Worm (Caenorhabditis elegans) whole organism, young adult: ENCODE measurements around the gene nhr-228.

Experiments
- B0261.1 ChIP-seq: sonication (generic microtip); optimal IDR thresholded peaks from 2 replicates; lab custom pipeline; 2016; ENCODE audit warnings: mild to moderate bottlenecking, missing genetic modification characterization, moderate library complexity, missing compliant biosample characterization
- B0336.3 ChIP-seq: fragments of 200-800 bp; sonication (Bioruptor generic); IDR thresholded peaks from 2 replicates; pipeline ENCODE4 v1.3.6; 2022; ENCODE audit warnings: missing genetic modification characterization, missing compliant biosample characterization
- C06A6.2 ChIP-seq: fragments of 200-800 bp; sonication (Bioruptor generic); conservative IDR thresholded peaks from 2 replicates; pipeline ENCODE4 v1.3.6; 2022; ENCODE audit warnings: missing genetic modification characterization, missing compliant biosample characterization
- C17E4.6 ChIP-seq: fragments of 200-800 bp; sonication (Bioruptor generic); IDR thresholded peaks from 2 replicates; pipeline ENCODE4 v1.3.6; 2022; ENCODE audit warnings: missing genetic modification reagents, missing genetic modification characterization, missing compliant biosample characterization
- F22D6.2 ChIP-seq: sonication (generic microtip); optimal IDR thresholded peaks from 2 replicates; lab custom pipeline; 2016; ENCODE audit warnings: mild to moderate bottlenecking, missing genetic modification characterization, missing compliant biosample characterization
- F23B12.7 ChIP-seq: sonication (generic microtip); optimal IDR thresholded peaks from 2 replicates; lab custom pipeline; 2017; ENCODE audit warnings: missing genetic modification characterization, mild to moderate bottlenecking, missing compliant biosample characterization, antibody characterized with exemption, moderate library complexity; ENCODE audit not compliant: insufficient read depth
- F49E8.2 ChIP-seq: sonication (generic microtip); optimal IDR thresholded peaks from 3 replicates; lab custom pipeline; 2017; ENCODE audit warnings: missing genetic modification characterization, mild to moderate bottlenecking, missing compliant biosample characterization, antibody characterized with exemption, moderate library complexity; ENCODE audit not compliant: insufficient read depth
- Y56A3A.18 ChIP-seq: fragments of 200-800 bp; sonication (Bioruptor generic); IDR thresholded peaks from 2 replicates; pipeline ENCODE4 v1.3.6; 2022; ENCODE audit warnings: missing genetic modification reagents, missing genetic modification characterization, missing compliant biosample characterization
- Y95B8A.8 ChIP-seq: fragments of 200-800 bp; sonication (Bioruptor generic); IDR thresholded peaks from 2 replicates; pipeline ENCODE4 v1.3.6; 2022; ENCODE audit warnings: missing genetic modification reagents, missing genetic modification characterization, missing compliant biosample characterization
- ama-1 ChIP-seq, 3 experiments: fragments of 150-350 bp in 1 of 3; sonication (generic microtip) in 2 of 3; optimal IDR thresholded peaks; 2 replicates each; lab custom pipeline; 2014 to 2018; ENCODE audit warnings: missing biosample characterization in 2 of 3, missing genetic modification characterization in 2 of 3, missing genetic modification reagents in 2 of 3
- attf-6 ChIP-seq: fragments of 200-800 bp; sonication (Bioruptor generic); IDR thresholded peaks from 2 replicates; pipeline ENCODE4 v1.3.6; 2022; ENCODE audit warnings: missing genetic modification reagents, missing genetic modification characterization, missing compliant biosample characterization
- ccch-3 ChIP-seq: fragments of 200-800 bp; sonication (Bioruptor generic); optimal IDR thresholded peaks from 2 replicates; lab custom pipeline; 2018; ENCODE audit warnings: mild to moderate bottlenecking, missing genetic modification characterization, missing compliant biosample characterization
- cebp-2 ChIP-seq: fragments of 200-800 bp; sonication (Bioruptor generic); IDR thresholded peaks from 2 replicates; pipeline ENCODE4 v1.3.6; 2022; ENCODE audit warnings: missing genetic modification characterization, missing compliant biosample characterization
- ceh-100 ChIP-seq: fragments of 200-800 bp; sonication (Bioruptor generic); IDR thresholded peaks from 2 replicates; pipeline ENCODE4 v1.3.6; 2022; ENCODE audit warnings: missing genetic modification reagents, missing genetic modification characterization, missing compliant biosample characterization
- ceh-27 ChIP-seq: fragments of 200-800 bp; sonication (Bioruptor generic); optimal IDR thresholded peaks from 2 replicates; lab custom pipeline; 2018; ENCODE audit warnings: mild to moderate bottlenecking, missing genetic modification characterization, moderate library complexity, missing compliant biosample characterization
- ceh-40 ChIP-seq: fragments of 200-800 bp; sonication (Bioruptor generic); IDR thresholded peaks from 2 replicates; pipeline ENCODE4 v1.3.6; 2022; ENCODE audit warnings: missing genetic modification characterization, missing compliant biosample characterization
- ceh-58 ChIP-seq: fragments of 200-800 bp; sonication (Bioruptor generic); IDR thresholded peaks from 2 replicates; pipeline ENCODE4 v1.3.6; 2022; ENCODE audit warnings: missing genetic modification characterization, missing compliant biosample characterization
- ceh-91 ChIP-seq: fragments of 200-800 bp; sonication (Bioruptor generic); IDR thresholded peaks from 2 replicates; pipeline ENCODE4 v1.3.6; 2022; ENCODE audit warnings: missing genetic modification reagents, missing genetic modification characterization, missing compliant biosample characterization
- chd-7 ChIP-seq: sonication (generic microtip); optimal IDR thresholded peaks from 2 replicates; lab custom pipeline; 2016; ENCODE audit warnings: mild to moderate bottlenecking, missing genetic modification characterization, moderate library complexity, missing compliant biosample characterization
- die-1 ChIP-seq: sonication (generic microtip); optimal IDR thresholded peaks from 2 replicates; lab custom pipeline; 2016; ENCODE audit warnings: missing genotype, mild to moderate bottlenecking, missing genetic modification characterization, missing compliant biosample characterization
- egl-18 ChIP-seq: fragments of 200-800 bp; sonication (Bioruptor generic); IDR thresholded peaks from 2 replicates; pipeline ENCODE4 v1.3.6; 2022; ENCODE audit warnings: missing genetic modification reagents, missing genetic modification characterization, missing compliant biosample characterization
- egl-44 ChIP-seq: fragments of 200-800 bp; sonication (Bioruptor generic); IDR thresholded peaks from 2 replicates; pipeline ENCODE4 v1.3.6; 2022; ENCODE audit warnings: missing genetic modification reagents, missing genetic modification characterization, missing compliant biosample characterization
- ekl-4 ChIP-seq: fragments of 200-800 bp; sonication (Bioruptor generic); IDR thresholded peaks from 2 replicates; pipeline ENCODE4 v1.3.6; 2022; ENCODE audit warnings: missing genetic modification reagents, missing genetic modification characterization, missing compliant biosample characterization
- gei-17 ChIP-seq: fragments of 200-800 bp; sonication (Bioruptor generic); optimal IDR thresholded peaks from 2 replicates; lab custom pipeline; 2018; ENCODE audit warnings: mild to moderate bottlenecking, missing genetic modification characterization, missing compliant biosample characterization
- hmg-20 ChIP-seq: fragments of 200-800 bp; sonication (Bioruptor generic); IDR thresholded peaks from 2 replicates; pipeline ENCODE4 v1.3.6; 2022; ENCODE audit warnings: missing genetic modification reagents, missing genetic modification characterization, missing compliant biosample characterization
- hsf-1 ChIP-seq: fragments of 200-800 bp; sonication (Bioruptor generic); IDR thresholded peaks from 2 replicates; pipeline ENCODE4 v1.3.6; 2022; ENCODE audit warnings: missing genetic modification reagents, missing genetic modification characterization, missing compliant biosample characterization
- let-526 ChIP-seq: fragments of 200-800 bp; sonication (Bioruptor generic); IDR thresholded peaks from 2 replicates; pipeline ENCODE4 v1.3.6; 2022; ENCODE audit warnings: missing genetic modification reagents, missing genetic modification characterization, missing compliant biosample characterization
- lsl-1 ChIP-seq: fragments of 200-800 bp; sonication (Bioruptor generic); optimal IDR thresholded peaks from 2 replicates; lab custom pipeline; 2018; ENCODE audit warnings: mild to moderate bottlenecking, missing genetic modification characterization, moderate library complexity, missing compliant biosample characterization
- nfya-2 ChIP-seq: fragments of 200-800 bp; sonication (Bioruptor generic); IDR thresholded peaks from 2 replicates; pipeline ENCODE4 v1.3.6; 2022; ENCODE audit warnings: missing genetic modification reagents, missing genetic modification characterization, missing compliant biosample characterization
- nhr-80 ChIP-seq: sonication (generic microtip); optimal IDR thresholded peaks from 2 replicates; lab custom pipeline; 2016; ENCODE audit warnings: missing genetic modification characterization, missing compliant biosample characterization
- sea-2 ChIP-seq: fragments of 200-800 bp; sonication (Bioruptor generic); IDR thresholded peaks from 2 replicates; pipeline ENCODE4 v1.3.6; 2022; ENCODE audit warnings: missing genetic modification characterization, missing compliant biosample characterization
- snpc-4 ChIP-seq, 5 experiments: fragments of 150-350 bp in 1 of 5; sonication (generic microtip) in 4 of 5; optimal IDR thresholded peaks; 2 replicates each; lab custom pipeline; 2014 to 2018; ENCODE audit warnings: missing genetic modification characterization in 5 of 5, missing biosample characterization in 3 of 5, antibody characterized with exemption in 2 of 5, mild to moderate bottlenecking in 2 of 5, missing compliant biosample characterization in 2 of 5, missing genotype in 2 of 5, moderate library complexity in 2 of 5, missing genetic modification reagents in 1 of 5
- tlf-1 ChIP-seq: fragments of 200-800 bp; sonication (Bioruptor generic); optimal IDR thresholded peaks from 2 replicates; lab custom pipeline; 2018; ENCODE audit warnings: mild to moderate bottlenecking, missing genetic modification characterization, missing compliant biosample characterization
- ztf-18 ChIP-seq: sonication (generic microtip); optimal IDR thresholded peaks from 2 replicates; lab custom pipeline; 2016; ENCODE audit warnings: missing genotype, mild to moderate bottlenecking, missing genetic modification characterization, missing compliant biosample characterization
- ztf-22 ChIP-seq: fragments of 200-800 bp; sonication (Bioruptor generic); optimal IDR thresholded peaks from 2 replicates; lab custom pipeline; 2018; ENCODE audit warnings: mild to moderate bottlenecking, missing genetic modification characterization, moderate library complexity, missing compliant biosample characterization
- ztf-25 ChIP-seq: fragments of 200-800 bp; sonication (Bioruptor generic); IDR thresholded peaks from 2 replicates; pipeline ENCODE4 v1.3.6; 2022; ENCODE audit warnings: missing genetic modification reagents, missing genetic modification characterization, missing compliant biosample characterization

nhr-228 gene

DNA sequence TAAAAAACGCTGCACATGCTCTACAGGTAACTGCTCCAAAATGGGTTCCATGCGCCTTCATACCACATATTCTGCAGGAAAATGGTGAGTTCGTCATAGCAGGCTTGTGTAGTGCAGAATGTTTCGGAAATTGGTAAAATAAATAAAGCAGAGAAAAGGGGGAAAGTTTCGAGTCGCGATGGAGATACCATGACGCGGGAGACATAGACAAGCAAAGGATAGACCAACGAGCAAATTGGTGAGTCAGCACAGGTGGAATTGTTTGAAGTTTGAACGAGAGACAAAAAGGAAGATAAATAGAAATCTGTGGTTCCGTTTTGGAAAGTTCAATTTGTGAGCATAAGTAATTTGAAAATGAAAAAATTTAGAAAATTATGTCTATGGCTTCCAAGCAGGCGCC lies 8.8 kb downstream of the nhr-228 start, which contains the start of gene nhr-225 (continued):
- no peak for TF ChIP-seq C17E4.6
- TF ChIP-seq cebp-2, result no peak
- no peak for TF ChIP-seq egl-44 (GFP tag; lab: Robert Waterston, UW)
- TF ChIP-seq gei-17 (GFP tag; lab: Kevin White, UChicago), result no peak

DNA sequence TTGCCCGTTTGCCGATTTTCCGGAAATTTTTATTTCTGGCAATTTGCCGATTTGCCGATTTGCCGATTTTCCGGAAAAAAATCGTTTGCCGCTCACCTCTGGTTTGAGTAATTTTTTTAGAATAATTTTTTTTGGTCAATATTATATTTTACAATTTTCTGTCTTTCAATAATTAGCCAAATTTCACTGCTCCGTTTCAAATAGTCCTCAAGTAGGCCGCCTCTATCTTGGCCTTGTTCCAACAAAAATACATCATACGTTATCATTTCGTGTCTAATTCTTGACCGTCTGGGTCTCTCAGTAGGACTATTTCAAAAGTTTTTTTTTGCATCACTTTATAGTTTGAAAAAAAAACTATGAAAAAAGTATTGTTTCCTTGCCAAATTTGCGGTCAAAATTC lies 10.7 kb downstream of the nhr-228 start, which contains the start of gene nhr-115:
Gene nhr-115 (plus strand): TSS at position 301 of the 400 bp plus-strand sequence.
- TF ChIP-seq tlf-1 (GFP tag; lab: Kevin White, UChicago), result no peak
- peak; percentile 29 for TF ChIP-seq nhr-80 (tag; lab: Kevin White, UChicago)

DNA sequence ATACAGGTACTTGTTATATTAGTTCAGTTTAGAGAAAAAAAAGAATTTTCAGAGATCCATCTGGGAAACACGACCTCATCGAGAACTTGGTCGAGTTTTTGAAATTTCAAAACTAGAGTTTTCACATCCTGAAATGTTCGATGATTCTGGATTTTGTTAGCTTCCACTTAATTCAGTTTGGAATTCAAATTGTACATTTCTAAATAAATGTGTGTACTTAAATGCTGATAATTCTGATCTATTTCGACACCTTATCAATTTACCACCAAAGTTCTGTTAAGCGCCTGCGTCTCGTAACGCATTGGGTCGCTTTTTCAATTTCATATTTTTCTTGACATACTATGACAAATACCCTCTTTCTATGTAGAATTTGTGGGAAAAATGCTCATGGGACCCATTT lies 13.0 kb downstream of the nhr-228 start, which contains the start of gene nhr-226:
Gene nhr-226 (plus strand): TSS at position 301 of the 400 bp plus-strand sequence.
- peak; percentile 43 for TF ChIP-seq nhr-80 (tag; lab: Kevin White, UChicago)
- no peak for TF ChIP-seq ceh-100
- TF ChIP-seq, all 124 proteins: peak for 1

DNA sequence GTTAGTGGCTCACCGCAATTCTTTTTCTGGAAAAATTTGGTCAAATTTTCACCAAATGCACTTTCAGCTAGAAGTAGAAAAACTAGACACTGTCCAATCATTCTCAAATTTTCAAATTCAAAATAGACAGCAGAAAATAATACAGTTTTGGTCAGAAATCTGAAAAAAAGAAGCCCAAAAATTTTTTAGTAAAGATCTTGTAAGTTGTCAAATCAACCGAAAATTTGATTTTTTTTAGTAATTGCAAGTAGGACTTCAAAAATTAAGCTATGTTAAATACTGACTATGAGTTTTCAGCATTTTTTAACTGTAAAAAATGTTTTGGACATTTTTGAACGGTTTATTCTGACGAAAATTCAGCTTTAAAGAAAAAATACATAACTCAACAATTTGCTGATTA lies 19.3 kb downstream of the nhr-228 start, which contains the start of gene Y19D10B.8:
Gene Y19D10B.8 (minus strand): TSS at position 101 of the 400 bp plus-strand sequence.
- TF ChIP-seq C06A6.2 (no peak), ceh-40 (GFP tag; lab: Robert Waterston, UW) (no peak), ccch-3 (GFP tag; lab: Kevin White, UChicago) (no peak), ama-1 (optimal IDR thresholded peaks at IDR 0.05; lab: Kevin White, UChicago) (no peak), ama-1 (GFP tag; optimal IDR thresholded peaks at IDR 0.05; lab: Kevin White, UChicago) (no peak), hsf-1 (no peak), F49E8.2 (tag; lab: Kevin White, UChicago) (no peak), let-526 (GFP tag; lab: Robert Waterston, UW) (no peak), ceh-27 (GFP tag; lab: Kevin White, UChicago) (no peak), ceh-91 (GFP tag; lab: Robert Waterston, UW) (no peak), lsl-1 (no peak), ztf-22 (GFP tag; lab: Kevin White, UChicago) (no peak), F23B12.7 (no peak), egl-18 (GFP tag; lab: Robert Waterston, UW) (no peak), die-1 (no peak), Y95B8A.8 (no peak), B0261.1 (tag; lab: Kevin White, UChicago) (no peak), hmg-20 (GFP tag; lab: Robert Waterston, UW) (no peak), ztf-18 (no peak), sea-2 (GFP tag; lab: Robert Waterston, UW) (no peak)

DNA sequence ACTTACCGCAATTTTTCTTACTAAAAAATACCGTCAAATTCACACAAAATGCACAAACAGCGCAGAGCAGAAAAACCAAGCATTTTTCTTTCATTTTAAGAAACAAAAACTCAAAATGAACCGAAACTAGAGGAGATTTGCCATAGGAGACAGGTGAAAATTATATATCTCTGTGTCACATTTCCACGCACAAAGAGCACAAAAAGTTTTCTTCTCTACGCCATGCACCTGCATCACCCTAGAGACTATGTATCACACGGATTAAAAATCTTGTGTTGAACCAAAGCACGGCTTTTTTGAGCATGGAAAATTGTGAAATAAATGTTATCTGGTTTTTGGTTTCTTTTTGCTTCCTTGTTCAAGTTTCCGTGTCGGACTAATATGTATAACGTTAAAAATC lies 22.2 kb downstream of the nhr-228 start, which contains the start of gene irld-15:
Gene irld-15 (minus strand): TSS at position 101 of the 400 bp plus-strand sequence.
- TF ChIP-seq nfya-2 (no peak), ama-1 (optimal IDR thresholded peaks at IDR 0.05; lab: Kevin White, UChicago) (no peak), ama-1 (GFP tag; optimal IDR thresholded peaks at IDR 0.05; lab: Kevin White, UChicago) (no peak), attf-6 (no peak), Y56A3A.18 (GFP tag; lab: Robert Waterston, UW) (no peak), ztf-18 (no peak), snpc-4 (GFP tag; optimal IDR thresholded peaks at IDR 0.05; lab: Kevin White, UChicago) (no peak), snpc-4 (tag; optimal IDR thresholded peaks at IDR 0.05; lab: Kevin White, UChicago) (no peak), F22D6.2 (tag; lab: Kevin White, UChicago) (no peak), ekl-4 (GFP tag; lab: Robert Waterston, UW) (no peak), ceh-58 (GFP tag; lab: Robert Waterston, UW) (no peak), ztf-25 (GFP tag; lab: Robert Waterston, UW) (no peak), chd-7 (tag; lab: Kevin White, UChicago) (no peak), B0336.3 (GFP tag; lab: Robert Waterston, UW) (no peak)
